Fruit fly (Drosophila melanogaster): ENCODE measurements around the gene CG2211.

CG2211 gene

DNA sequence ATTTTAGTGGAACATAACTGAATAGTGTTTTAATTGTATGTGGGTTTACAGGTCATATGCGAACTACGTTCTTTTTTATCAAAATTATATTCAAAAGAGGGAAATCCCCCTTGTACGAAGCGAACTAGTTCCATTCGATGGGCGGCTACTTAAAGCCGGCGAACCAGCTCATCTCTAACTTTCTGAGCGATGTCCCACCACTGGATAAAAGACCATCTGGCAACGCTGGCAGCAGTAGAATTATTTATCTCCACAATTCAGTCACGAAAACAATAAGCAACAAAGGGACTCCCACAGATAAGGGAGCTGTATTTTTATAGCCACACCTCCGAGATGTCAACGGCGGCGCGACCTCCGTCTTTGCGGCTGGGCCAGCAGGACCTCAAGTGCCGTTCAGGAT, 39.5 kb downstream of the CG2211 start, which contains the start of gene Rabex-5 (continued):
- TF ChIP-seq bigmax (GFP tag; optimal IDR thresholded peaks at IDR 0.05) (no peak), ERR (GFP tag; optimal IDR thresholded peaks at IDR 0.05) (no peak), Dip3 (GFP tag; optimal IDR thresholded peaks at IDR 0.05) (no peak), CG3065 (GFP tag; optimal IDR thresholded peaks at IDR 0.05) (peak; percentile 11), Hr51 (GFP tag; optimal IDR thresholded peaks at IDR 0.05) (peak in 1 of 2 experiments; percentile 23), CG8765 (GFP tag; IDR thresholded peaks at IDR 0.05) (no peak), CG31441 (GFP tag; IDR thresholded peaks at IDR 0.05) (no peak), pho (GFP tag; optimal IDR thresholded peaks at IDR 0.05) (peak; percentile 33), CG13296 (GFP tag; optimal IDR thresholded peaks at IDR 0.05) (no peak), ato (GFP tag; IDR thresholded peaks at IDR 0.05; ENCODE audit: partially characterized antibody) (peak; percentile 68), CG7556 (GFP tag; optimal IDR thresholded peaks at IDR 0.05) (no peak), CG7372 (GFP tag; IDR thresholded peaks at IDR 0.05) (0 out of 2 replicates have a peak, but pooled peaks have one; percentile 13), Atf-2 (GFP tag; optimal IDR thresholded peaks at IDR 0.05) (no peak), Taf1 (GFP tag; IDR thresholded peaks at IDR 0.05) (no peak), Lpt (GFP tag; optimal IDR thresholded peaks at IDR 0.05) (no peak), HmgD (GFP tag; optimal IDR thresholded peaks at IDR 0.05) (peak; percentile 53), ems (GFP tag; optimal IDR thresholded peaks at IDR 0.05) (peak; percentile 14), Hsf (GFP tag; optimal IDR thresholded peaks at IDR 0.05) (peak; percentile 34), Ets97D (GFP tag; optimal IDR thresholded peaks at IDR 0.05) (peak; percentile 63), CG2889 (GFP tag; IDR thresholded peaks at IDR 0.05) (no peak), CG6765 (GFP tag; optimal IDR thresholded peaks at IDR 0.05) (no peak), Dbx (GFP tag; IDR thresholded peaks at IDR 0.05) (peak; percentile 46; the same call in 2 of the 3 replicates), Chrac-16 (GFP tag; optimal IDR thresholded peaks at IDR 0.05) (peak; percentile 3), CG4707 (GFP tag; optimal IDR thresholded peaks at IDR 0.05) (no peak), CG43689 (GFP tag; IDR thresholded peaks at IDR 0.05) (no peak), CG13287 (GFP tag; IDR thresholded peaks at IDR 0.05; ENCODE audit: partially characterized antibody) (peak; percentile 87), lmd (GFP tag; IDR thresholded peaks at IDR 0.05) (peak; percentile 15; the same call in 1 of the 2 replicates), Hmx (GFP tag; optimal IDR thresholded peaks at IDR 0.05) (no peak), CG12391 (tag; optimal IDR thresholded peaks at IDR 0.05) (peak; percentile 43), CG14965 (GFP tag; optimal IDR thresholded peaks at IDR 0.05; ENCODE audit: borderline replicate concordance) (no peak), dysf (GFP tag; IDR thresholded peaks at IDR 0.05) (no peak), so (GFP tag; IDR thresholded peaks at IDR 0.05) (no peak), Myb (GFP tag; optimal IDR thresholded peaks at IDR 0.05) (peak; percentile 46), CG2199 (GFP tag; IDR thresholded peaks at IDR 0.05) (no peak), Kr (GFP tag; optimal IDR thresholded peaks at IDR 0.05) (no peak), ttk (GFP tag; IDR thresholded peaks at IDR 0.05) (no peak), Sox102F (GFP tag; optimal IDR thresholded peaks at IDR 0.05) (no peak), CG6854 (GFP tag; optimal IDR thresholded peaks at IDR 0.05) (no peak), Spps (tag; optimal IDR thresholded peaks at IDR 0.05) (no peak), NK7.1 (GFP tag; optimal IDR thresholded peaks at IDR 0.05) (peak; percentile 9), CG18619 (GFP tag; optimal IDR thresholded peaks at IDR 0.05) (no peak), CG8359 (GFP tag; optimal IDR thresholded peaks at IDR 0.05; ENCODE audit: borderline replicate concordance) (no peak), wdn (GFP tag; IDR thresholded peaks at IDR 0.05) (no peak), her (GFP tag; optimal IDR thresholded peaks at IDR 0.05) (peak; percentile 65), CG12155 (GFP tag; optimal IDR thresholded peaks at IDR 0.05) (peak; percentile 45), zfh2 (GFP tag; optimal IDR thresholded peaks at IDR 0.05) (peak; percentile 50), CG9797 (GFP tag; optimal IDR thresholded peaks at IDR 0.05) (no peak), ewg (GFP tag; optimal IDR thresholded peaks at IDR 0.05) (no peak), CG13894 (tag; optimal IDR thresholded peaks at IDR 0.05) (peak; percentile 46), pzg (GFP tag; optimal IDR thresholded peaks at IDR 0.05) (peak; percentile 88), CG17829 (tag; optimal IDR thresholded peaks at IDR 0.05) (peak; percentile 48)

Measured in whole organism, embryonic.